Worm (Caenorhabditis elegans) whole organism, L1 larva: ENCODE measurements around the gene C07D10.1.

Source experiments
- C04F5.9 ChIP-seq: sonication (generic microtip); optimal IDR thresholded peaks from 2 replicates; lab custom pipeline; 2016; ENCODE audit warnings: missing genetic modification characterization, missing compliant biosample characterization
- C16A3.4 ChIP-seq: fragments of 150-350 bp; optimal IDR thresholded peaks from 2 replicates; lab custom pipeline; 2014; ENCODE audit warnings: missing biosample characterization, missing genetic modification characterization
- C34B4.2 ChIP-seq: sonication (generic microtip); optimal IDR thresholded peaks from 2 replicates; lab custom pipeline; 2017; ENCODE audit warnings: mild to moderate bottlenecking, missing genetic modification characterization, missing compliant biosample characterization
- Y116A8C.19 ChIP-seq: sonication (generic microtip); optimal IDR thresholded peaks from 2 replicates; lab custom pipeline; 2016; ENCODE audit warnings: missing compliant biosample characterization, missing genetic modification characterization, borderline replicate concordance
- alr-1 ChIP-seq: fragments of 200-800 bp; sonication (Bioruptor generic); optimal IDR thresholded peaks from 2 replicates; lab custom pipeline; 2018; ENCODE audit warnings: borderline replicate concordance, mild to moderate bottlenecking, missing genetic modification characterization, missing compliant biosample characterization
- aly-2 ChIP-seq: fragments of 150-350 bp; optimal IDR thresholded peaks from 2 replicates; lab custom pipeline; 2014; ENCODE audit warnings: missing biosample characterization, missing genetic modification characterization
- ceh-8 ChIP-seq: fragments of 200-800 bp; sonication (Bioruptor generic); optimal IDR thresholded peaks from 2 replicates; lab custom pipeline; 2018; ENCODE audit warnings: mild to moderate bottlenecking, missing genetic modification characterization, moderate library complexity, missing compliant biosample characterization
- ceh-82 ChIP-seq, 3 experiments: fragments of 150-350 bp in 1 of 3; sonication (generic microtip) in 2 of 3; optimal IDR thresholded peaks; 2 replicates each; lab custom pipeline; 2014 to 2017; ENCODE audit warnings: missing biosample characterization in 3 of 3, missing genetic modification characterization in 3 of 3
- ceh-88 ChIP-seq: fragments of 200-800 bp; sonication (Bioruptor generic); IDR thresholded peaks from 2 replicates; pipeline ENCODE4 v1.3.6; 2022; ENCODE audit warnings: missing genetic modification characterization, missing compliant biosample characterization
- ceh-90 ChIP-seq: sonication (generic microtip); optimal IDR thresholded peaks from 2 replicates; lab custom pipeline; 2016; ENCODE audit warnings: missing genetic modification characterization, missing compliant biosample characterization
- efl-1 ChIP-seq, 4 experiments: fragments of 150-350 bp; optimal IDR thresholded peaks in 3 of 4; peaks in 1 of 4; 1 replicate in 1 of 4; 2 replicates in 3 of 4; lab custom pipeline; 2014; ENCODE audit warnings: missing biosample characterization in 2 of 4, missing genetic modification characterization in 2 of 4, missing genetic modification reagents in 2 of 4
- egl-13 ChIP-seq: sonication (generic microtip); optimal IDR thresholded peaks from 2 replicates; lab custom pipeline; 2016; ENCODE audit warnings: missing genotype, missing genetic modification reagents, missing genetic modification characterization, missing compliant biosample characterization
- egl-27 ChIP-seq, 2 experiments: fragments of 150-350 bp in 1 of 2; sonication (generic microtip); optimal IDR thresholded peaks; 3 replicates each; lab custom pipeline; 2017 to 2018; ENCODE audit warnings: missing biosample characterization in 2 of 2, missing genetic modification characterization in 2 of 2, missing genetic modification reagents in 2 of 2
- elt-3 ChIP-seq, 6 experiments: fragments of 150-350 bp in 1 of 6; sonication (generic microtip); optimal IDR thresholded peaks; 2 replicates each; lab custom pipeline; 2017 to 2018; ENCODE audit warnings: missing biosample characterization in 6 of 6, missing genetic modification characterization in 6 of 6, inconsistent platforms in 1 of 6
- fkh-10 ChIP-seq: sonication (generic microtip); optimal IDR thresholded peaks from 2 replicates; lab custom pipeline; 2017; ENCODE audit warnings: missing biosample characterization, missing genetic modification reagents, missing genetic modification characterization
- fkh-8 ChIP-seq: sonication (generic microtip); optimal IDR thresholded peaks from 2 replicates; lab custom pipeline; 2016; ENCODE audit warnings: mild to moderate bottlenecking, missing genetic modification characterization, missing compliant biosample characterization
- fos-1 ChIP-seq: fragments of 150-350 bp; optimal IDR thresholded peaks from 2 replicates; lab custom pipeline; 2014; ENCODE audit warnings: missing biosample characterization, missing genetic modification characterization
- isw-1 ChIP-seq: fragments of 200-800 bp; sonication (Bioruptor generic); IDR thresholded peaks from 2 replicates; pipeline ENCODE4 v1.3.6; 2022; ENCODE audit warnings: missing genetic modification characterization, missing compliant biosample characterization
- jun-1 ChIP-seq: fragments of 150-350 bp; optimal IDR thresholded peaks from 2 replicates; lab custom pipeline; 2014; ENCODE audit warnings: missing biosample characterization, missing genetic modification reagents, missing genetic modification characterization
- lin-13 ChIP-seq: fragments of 150-350 bp; optimal IDR thresholded peaks from 2 replicates; lab custom pipeline; 2014; ENCODE audit warnings: missing biosample characterization, missing genetic modification reagents, missing genetic modification characterization
- lin-14 ChIP-seq: fragments of 200-800 bp; sonication (Bioruptor generic); optimal IDR thresholded peaks from 2 replicates; lab custom pipeline; 2018; ENCODE audit warnings: mild to moderate bottlenecking, missing genetic modification characterization, moderate library complexity, missing compliant biosample characterization
- lin-15B ChIP-seq: fragments of 150-350 bp; sonication (generic microtip); optimal IDR thresholded peaks from 3 replicates; lab custom pipeline; 2014; ENCODE audit warnings: missing biosample characterization, missing genetic modification characterization
- lin-35 ChIP-seq, 2 experiments: fragments of 150-350 bp; optimal IDR thresholded peaks; 2 replicates each; lab custom pipeline; 2014; ENCODE audit warnings: missing biosample characterization in 2 of 2, missing genetic modification characterization in 2 of 2, missing genetic modification reagents in 2 of 2
- lsy-2 ChIP-seq, 2 experiments: fragments of 150-350 bp; optimal IDR thresholded peaks; 2 replicates each; lab custom pipeline; 2014; ENCODE audit warnings: missing biosample characterization in 2 of 2, missing genetic modification characterization in 2 of 2
- mdl-1 ChIP-seq, 2 experiments: fragments of 150-350 bp; optimal IDR thresholded peaks; 2 replicates each; lab custom pipeline; 2014 to 2017; ENCODE audit warnings: missing biosample characterization in 2 of 2, missing genetic modification characterization in 2 of 2, inconsistent platforms in 1 of 2
- mep-1 ChIP-seq: fragments of 150-350 bp; optimal IDR thresholded peaks from 2 replicates; lab custom pipeline; 2014; ENCODE audit warnings: missing biosample characterization, missing genetic modification characterization
- nhr-28 ChIP-seq: fragments of 150-350 bp; optimal IDR thresholded peaks from 2 replicates; lab custom pipeline; 2014; ENCODE audit warnings: missing biosample characterization, missing genetic modification characterization
- nhr-76 ChIP-seq: sonication (generic microtip); optimal IDR thresholded peaks from 2 replicates; lab custom pipeline; 2017; ENCODE audit warnings: missing biosample characterization, missing genetic modification characterization
- nhr-84 ChIP-seq: sonication (generic microtip); optimal IDR thresholded peaks from 2 replicates; lab custom pipeline; 2017; ENCODE audit warnings: missing biosample characterization, missing genetic modification characterization
- pag-3 ChIP-seq: sonication (generic microtip); optimal IDR thresholded peaks from 2 replicates; lab custom pipeline; 2017; ENCODE audit warnings: missing genetic modification characterization, mild to moderate bottlenecking, missing compliant biosample characterization, antibody characterized with exemption, borderline replicate concordance; ENCODE audit not compliant: insufficient read depth
- pax-3 ChIP-seq: fragments of 200-800 bp; sonication (Bioruptor generic); optimal IDR thresholded peaks from 2 replicates; lab custom pipeline; 2018; ENCODE audit warnings: mild to moderate bottlenecking, missing genetic modification characterization, moderate library complexity, missing compliant biosample characterization
- skn-1 ChIP-seq: fragments of 150-350 bp; optimal IDR thresholded peaks from 2 replicates; lab custom pipeline; 2014; ENCODE audit warnings: missing biosample characterization, missing genetic modification characterization
- snpc-4 ChIP-seq: fragments of 150-350 bp; optimal IDR thresholded peaks from 2 replicates; lab custom pipeline; 2014; ENCODE audit warnings: missing biosample characterization, missing genetic modification characterization
- snu-23 ChIP-seq: sonication (generic microtip); optimal IDR thresholded peaks from 2 replicates; lab custom pipeline; 2016; ENCODE audit warnings: missing genetic modification characterization, missing compliant biosample characterization
- sptf-1 ChIP-seq: fragments of 150-350 bp; optimal IDR thresholded peaks from 2 replicates; lab custom pipeline; 2014; ENCODE audit warnings: missing biosample characterization, missing genetic modification characterization
- swsn-7 ChIP-seq: sonication (generic microtip); optimal IDR thresholded peaks from 2 replicates; lab custom pipeline; 2016; ENCODE audit warnings: missing genetic modification characterization, missing compliant biosample characterization
- tlp-1 ChIP-seq: fragments of 150-350 bp; optimal IDR thresholded peaks from 2 replicates; lab custom pipeline; 2014; ENCODE audit warnings: missing biosample characterization, missing genetic modification characterization
- unc-62 ChIP-seq: fragments of 150-350 bp; optimal IDR thresholded peaks from 2 replicates; lab custom pipeline; 2014; ENCODE audit warnings: missing biosample characterization, missing genetic modification reagents, missing genetic modification characterization
- unc-98 ChIP-seq: fragments of 200-800 bp; sonication (Bioruptor generic); IDR thresholded peaks from 2 replicates; pipeline ENCODE4 v1.3.6; 2022; ENCODE audit warnings: missing genetic modification characterization, missing compliant biosample characterization
- vab-15 ChIP-seq: sonication (generic microtip); optimal IDR thresholded peaks from 2 replicates; lab custom pipeline; 2017; ENCODE audit warnings: missing genotype, mild to moderate bottlenecking, missing genetic modification characterization, missing compliant biosample characterization
- zag-1 ChIP-seq: fragments of 150-350 bp; optimal IDR thresholded peaks from 2 replicates; lab custom pipeline; 2014; ENCODE audit warnings: missing biosample characterization, missing genetic modification characterization
- zip-4 ChIP-seq: fragments of 200-800 bp; sonication (Bioruptor generic); optimal IDR thresholded peaks from 2 replicates; lab custom pipeline; 2018; ENCODE audit warnings: mild to moderate bottlenecking, missing genetic modification characterization, moderate library complexity, missing compliant biosample characterization
- ztf-11 ChIP-seq, 2 experiments: sonication (generic microtip); optimal IDR thresholded peaks; 2 replicates each; lab custom pipeline; 2016 to 2017; ENCODE audit warnings: missing genetic modification characterization in 2 of 2, missing biosample characterization in 1 of 2, missing compliant biosample characterization in 1 of 2
- ztf-4 ChIP-seq: fragments of 150-350 bp; optimal IDR thresholded peaks from 2 replicates; lab custom pipeline; 2014; ENCODE audit warnings: missing biosample characterization, missing genetic modification characterization

Gene C07D10.1

ce11 chrII:7374143-7374542 lies 24.7 kb upstream of the C07D10.1 start, which contains the start of the genes mtch-1 and rpb-4 (continued):
- TF ChIP-seq lsy-2 (tag; optimal IDR thresholded peaks at IDR 0.05; lab: Kevin White, UChicago), result peak; percentile 20 to 66
- TF ChIP-seq C34B4.2, result no peak
- TF ChIP-seq lin-14 (GFP tag; lab: Kevin White, UChicago), result peak; percentile 35
- peak in 1 of 2 experiments; percentile 25 for TF ChIP-seq lin-35 (GFP tag; optimal IDR thresholded peaks at IDR 0.05; lab: Kevin White, UChicago)
- TF ChIP-seq unc-62 (GFP tag; lab: Kevin White, UChicago), result no peak
- no peak for TF ChIP-seq ceh-8
- TF ChIP-seq ceh-88 (GFP tag; lab: Robert Waterston, UW), result no peak
- TF ChIP-seq, all 84 proteins: peak for 21

ce11 chrII:7374980-7375379 lies 23.8 kb upstream of the C07D10.1 start, which contains the start of gene F43E2.1:
TSS of gene F43E2.1 (plus strand) at chrII:7375280.
- TF ChIP-seq egl-27 (tag; optimal IDR thresholded peaks at IDR 0.05; lab: Kevin White, UChicago), result no peak
- TF ChIP-seq nhr-84 (tag; lab: Kevin White, UChicago), result no peak
- TF ChIP-seq efl-1 (optimal IDR thresholded peaks at IDR 0.05; lab: Kevin White, UChicago), result no peak
- peak in 1 of 2 experiments; percentile 79 for TF ChIP-seq efl-1 (GFP tag; optimal IDR thresholded peaks at IDR 0.05 in 1 of 2; lab: Kevin White, UChicago)

- TF ChIP-seq pag-3 (tag; lab: Kevin White, UChicago), result no peak
- TF ChIP-seq C04F5.9 (tag; lab: Kevin White, UChicago), result no peak
- TF ChIP-seq alr-1, result no peak
- no peak for TF ChIP-seq vab-15
- TF ChIP-seq fkh-8 (tag; lab: Kevin White, UChicago), result no peak
- no peak for TF ChIP-seq ztf-4 (tag; lab: Kevin White, UChicago)
- no peak for TF ChIP-seq snu-23 (GFP tag; lab: Kevin White, UChicago)
- no peak for TF ChIP-seq pax-3
Observed at ce11 chrII:7379021-7379420, 19.8 kb upstream of the C07D10.1 start, which contains the start of gene C07D10.6. TSS of gene C07D10.6 (plus strand) at chrII:7379321.

ce11 chrII:7381142-7381611 lies 17.6 kb upstream of the C07D10.1 start, which contains the start of gene C07D10.5:
TSS of gene C07D10.5 (plus strand) at chrII:7381561.
- TF ChIP-seq fos-1 (tag; lab: Kevin White, UChicago), result no peak
- TF ChIP-seq Y116A8C.19, result no peak
- TF ChIP-seq lin-15B, result no peak

- no peak for TF ChIP-seq ceh-90 (tag; lab: Kevin White, UChicago)
- TF ChIP-seq zag-1, result no peak
- no peak for TF ChIP-seq sptf-1
- TF ChIP-seq unc-98, result no peak
- no peak for TF ChIP-seq elt-3 (tag; optimal IDR thresholded peaks at IDR 0.05; lab: Kevin White, UChicago)
- no peak for TF ChIP-seq egl-27 (tag; optimal IDR thresholded peaks at IDR 0.05; lab: Kevin White, UChicago)
- no peak for TF ChIP-seq jun-1 (tag; lab: Kevin White, UChicago)
- no peak for TF ChIP-seq mep-1 (tag; lab: Kevin White, UChicago)
- no peak for TF ChIP-seq C04F5.9 (tag; lab: Kevin White, UChicago)
- TF ChIP-seq aly-2 (tag; lab: Kevin White, UChicago), result no peak
- TF ChIP-seq ztf-11 (tag; optimal IDR thresholded peaks at IDR 0.05; lab: Kevin White, UChicago), result no peak
Observed at ce11 chrII:7381947-7382346, 16.9 kb upstream of the C07D10.1 start.

- TF ChIP-seq ceh-8 (no peak), lin-15B (no peak), snpc-4 (no peak), mdl-1 (tag; optimal IDR thresholded peaks at IDR 0.05; lab: Kevin White, UChicago) (no peak), lin-13 (GFP tag; lab: Kevin White, UChicago) (no peak), fkh-10 (GFP tag; lab: Kevin White, UChicago) (no peak), tlp-1 (no peak), egl-13 (tag; lab: Kevin White, UChicago) (no peak), swsn-7 (tag; lab: Kevin White, UChicago) (no peak), zip-4 (GFP tag; lab: Kevin White, UChicago) (no peak), ceh-82 (tag; optimal IDR thresholded peaks at IDR 0.05; lab: Kevin White, UChicago) (no peak), nhr-76 (tag; lab: Kevin White, UChicago) (no peak), isw-1 (GFP tag; lab: Robert Waterston, UW) (no peak), zag-1 (no peak), nhr-28 (tag; lab: Kevin White, UChicago) (no peak), skn-1 (tag; lab: Kevin White, UChicago) (no peak), C16A3.4 (no peak), fkh-8 (tag; lab: Kevin White, UChicago) (no peak)
Observed at ce11 chrII:7385442-7385841, 13.4 kb upstream of the C07D10.1 start, which contains the start of gene sre-3. TSS of gene sre-3 (plus strand) at chrII:7385742.
